Fruit fly (Drosophila melanogaster): Measurements from ENCODE around the gene CG9519.
A peak's percentile ranks its signal among the peaks of the same experiment; 100 is the strongest.

- TF ChIP-seq Pif1A (GFP tag; optimal IDR thresholded peaks at IDR 0.05) (no peak), CG10348 (GFP tag; IDR thresholded peaks at IDR 0.05) (no peak), CG4496 (GFP tag; IDR thresholded peaks at IDR 0.05) (no peak), CG14655 (GFP tag; optimal IDR thresholded peaks at IDR 0.05) (peak; percentile 15), Pif1B (GFP tag; optimal IDR thresholded peaks at IDR 0.05) (no peak), CG17806 (tag; optimal IDR thresholded peaks at IDR 0.05) (no peak), D1 (tag; optimal IDR thresholded peaks at IDR 0.05) (no peak), CG13204 (GFP tag; optimal IDR thresholded peaks at IDR 0.05) (no peak), Ets98B (GFP tag; IDR thresholded peaks at IDR 0.05) (no peak), Snoo (tag; optimal IDR thresholded peaks at IDR 0.05) (peak; percentile 23), gl (tag; optimal IDR thresholded peaks at IDR 0.05) (no peak)
Observed at dm6 chrX:14846116-14846614, 10.0 kb downstream of the CG9519 start.
